Worm (Caenorhabditis elegans): ENCODE measurements around the gene nhr-162.

DNA sequence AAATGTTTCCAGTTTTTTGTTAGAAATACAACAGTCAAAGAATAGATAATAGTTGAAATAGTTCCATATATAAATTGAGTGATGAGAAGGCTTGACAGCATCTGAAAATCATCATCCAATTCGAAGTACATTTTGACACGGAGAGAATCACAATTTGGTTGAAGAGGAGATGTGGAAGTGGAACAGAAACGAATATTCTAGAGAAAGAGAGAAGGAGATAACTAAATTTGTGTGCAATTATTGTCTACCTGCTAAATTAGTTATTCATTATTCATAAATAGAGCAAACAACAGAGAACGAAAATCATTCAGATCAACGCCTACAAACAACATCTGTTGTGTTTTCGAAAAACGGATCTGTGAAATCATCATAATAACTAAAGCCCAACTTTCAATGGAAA, 37.9 kb downstream of the nhr-162 start, which contains the start of gene srg-31:
- TF ChIP-seq unc-62 (GFP tag; optimal IDR thresholded peaks at IDR 0.05) = no peak
- no peak for TF ChIP-seq mab-5 (tag; optimal IDR thresholded peaks at IDR 0.05)

Measured in whole organism, mixed stage, embryonic.